Worm (Caenorhabditis elegans) whole organism, L2 larva: ENCODE data around the gene C29F9.12.

ENCODE experiments used
- C34F6.9 ChIP-seq: fragments of 150-350 bp; optimal IDR thresholded peaks from 2 replicates; lab custom pipeline; 2014; ENCODE audit warnings: missing biosample characterization, missing genetic modification characterization
- R02D3.7 ChIP-seq: fragments of 150-350 bp; optimal IDR thresholded peaks from 2 replicates; lab custom pipeline; 2014; ENCODE audit warnings: missing biosample characterization, missing genetic modification characterization
- Y55F3AM.14 ChIP-seq: fragments of 200-800 bp; sonication (Bioruptor generic); optimal IDR thresholded peaks from 2 replicates; lab custom pipeline; 2018; ENCODE audit warnings: mild to moderate bottlenecking, missing genetic modification characterization, missing compliant biosample characterization
- ZK546.5 ChIP-seq: sonication (generic microtip); optimal IDR thresholded peaks from 2 replicates; lab custom pipeline; 2017; ENCODE audit warnings: missing biosample characterization, missing genetic modification characterization
- alr-1 ChIP-seq: fragments of 150-350 bp; optimal IDR thresholded peaks from 2 replicates; lab custom pipeline; 2014; ENCODE audit warnings: missing biosample characterization, missing genetic modification characterization
- aly-2 ChIP-seq: fragments of 150-350 bp; optimal IDR thresholded peaks from 2 replicates; lab custom pipeline; 2014; ENCODE audit warnings: missing biosample characterization, missing genetic modification characterization
- ama-1 ChIP-seq: fragments of 150-350 bp; optimal IDR thresholded peaks from 2 replicates; lab custom pipeline; 2018; ENCODE audit warnings: inconsistent platforms
- blmp-1 ChIP-seq: sonication (generic microtip); optimal IDR thresholded peaks from 2 replicates; lab custom pipeline; 2017; ENCODE audit warnings: missing genetic modification characterization, mild to moderate bottlenecking, missing compliant biosample characterization, antibody characterized with exemption, moderate library complexity; ENCODE audit not compliant: insufficient read depth
- ceh-82 ChIP-seq: fragments of 150-350 bp; optimal IDR thresholded peaks from 2 replicates; lab custom pipeline; 2014; ENCODE audit warnings: missing biosample characterization, missing genetic modification characterization
- crh-2 ChIP-seq: sonication (generic microtip); optimal IDR thresholded peaks from 2 replicates; lab custom pipeline; 2017; ENCODE audit warnings: missing biosample characterization, missing genetic modification characterization
- dmd-4 ChIP-seq: sonication (generic microtip); optimal IDR thresholded peaks from 2 replicates; lab custom pipeline; 2017; ENCODE audit warnings: missing biosample characterization, missing genetic modification characterization
- egl-27 ChIP-seq: sonication (generic microtip); optimal IDR thresholded peaks from 3 replicates; lab custom pipeline; 2017; ENCODE audit warnings: missing biosample characterization, missing genetic modification reagents, missing genetic modification characterization
- elt-1 ChIP-seq: fragments of 150-350 bp; optimal IDR thresholded peaks from 2 replicates; lab custom pipeline; 2014; ENCODE audit warnings: missing biosample characterization, missing genetic modification characterization
- elt-3 ChIP-seq: sonication (generic microtip); optimal IDR thresholded peaks from 2 replicates; lab custom pipeline; 2017; ENCODE audit warnings: missing biosample characterization, missing genetic modification characterization
- fos-1 ChIP-seq: fragments of 150-350 bp; optimal IDR thresholded peaks from 2 replicates; lab custom pipeline; 2014; ENCODE audit warnings: missing biosample characterization, missing genetic modification characterization
- gmeb-1 ChIP-seq: fragments of 150-350 bp; optimal IDR thresholded peaks from 2 replicates; lab custom pipeline; 2014; ENCODE audit warnings: missing biosample characterization, missing genetic modification characterization
- lin-11 ChIP-seq: fragments of 150-350 bp; sonication (generic microtip); optimal IDR thresholded peaks from 2 replicates; lab custom pipeline; 2014; ENCODE audit warnings: missing biosample characterization, missing genetic modification characterization, inconsistent platforms, mixed read lengths
- lin-39 ChIP-seq: fragments of 150-350 bp; optimal IDR thresholded peaks from 2 replicates; lab custom pipeline; 2014; ENCODE audit warnings: missing biosample characterization, missing genetic modification reagents, missing genetic modification characterization
- lsy-2 ChIP-seq, 2 experiments: fragments of 150-350 bp in 1 of 2; sonication (generic microtip) in 1 of 2; optimal IDR thresholded peaks; 2 replicates each; lab custom pipeline; 2014 to 2017; ENCODE audit warnings: missing biosample characterization in 2 of 2, missing genetic modification characterization in 2 of 2
- mab-5 ChIP-seq: fragments of 150-350 bp; optimal IDR thresholded peaks from 2 replicates; lab custom pipeline; 2014; ENCODE audit warnings: missing biosample characterization, missing genetic modification characterization
- mbf-1 ChIP-seq: sonication (generic microtip); optimal IDR thresholded peaks from 2 replicates; lab custom pipeline; 2017; ENCODE audit warnings: missing biosample characterization, missing genetic modification characterization
- nhr-10 ChIP-seq: sonication (generic microtip); optimal IDR thresholded peaks from 2 replicates; lab custom pipeline; 2017; ENCODE audit warnings: missing biosample characterization, missing genetic modification characterization
- nhr-12 ChIP-seq: fragments of 150-350 bp; optimal IDR thresholded peaks from 2 replicates; lab custom pipeline; 2014; ENCODE audit warnings: missing biosample characterization, missing genetic modification characterization
- nhr-129 ChIP-seq: fragments of 150-350 bp; optimal IDR thresholded peaks from 2 replicates; lab custom pipeline; 2014; ENCODE audit warnings: missing biosample characterization, missing genetic modification characterization
- nhr-21 ChIP-seq: fragments of 150-350 bp; optimal IDR thresholded peaks from 2 replicates; lab custom pipeline; 2014; ENCODE audit warnings: missing biosample characterization, missing genetic modification characterization
- nhr-23 ChIP-seq: fragments of 150-350 bp; optimal IDR thresholded peaks from 2 replicates; lab custom pipeline; 2014; ENCODE audit warnings: missing biosample characterization, missing genetic modification reagents, missing genetic modification characterization
- nhr-237 ChIP-seq: fragments of 150-350 bp; optimal IDR thresholded peaks from 2 replicates; lab custom pipeline; 2014; ENCODE audit warnings: missing biosample characterization, missing genetic modification characterization
- nhr-25 ChIP-seq: fragments of 150-350 bp; sonication (generic microtip); optimal IDR thresholded peaks from 3 replicates; lab custom pipeline; 2014; ENCODE audit warnings: missing biosample characterization, missing genetic modification characterization
- nhr-6 ChIP-seq: fragments of 150-350 bp; optimal IDR thresholded peaks from 2 replicates; lab custom pipeline; 2014; ENCODE audit warnings: missing biosample characterization, missing genetic modification characterization
- nhr-77 ChIP-seq: fragments of 150-350 bp; optimal IDR thresholded peaks from 2 replicates; lab custom pipeline; 2014; ENCODE audit warnings: missing biosample characterization, missing genetic modification characterization
- peb-1 ChIP-seq: fragments of 150-350 bp; optimal IDR thresholded peaks from 2 replicates; lab custom pipeline; 2014; ENCODE audit warnings: missing biosample characterization, missing genetic modification characterization
- sem-4 ChIP-seq: fragments of 150-350 bp; optimal IDR thresholded peaks from 2 replicates; lab custom pipeline; 2014; ENCODE audit warnings: missing biosample characterization, missing genetic modification reagents, missing genetic modification characterization
- skn-1 ChIP-seq: sonication (generic microtip); optimal IDR thresholded peaks from 2 replicates; lab custom pipeline; 2017; ENCODE audit warnings: missing biosample characterization, missing genetic modification characterization
- sma-3 ChIP-seq: sonication (generic microtip); optimal IDR thresholded peaks from 2 replicates; lab custom pipeline; 2016; ENCODE audit warnings: missing genetic modification reagents, missing genetic modification characterization, missing compliant biosample characterization
- sma-9 ChIP-seq, 2 experiments: fragments of 150-350 bp in 1 of 2; sonication (generic microtip) in 1 of 2; optimal IDR thresholded peaks; 2 replicates each; lab custom pipeline; 2014 to 2016; ENCODE audit warnings: missing genetic modification characterization in 2 of 2, mild to moderate bottlenecking in 1 of 2, missing biosample characterization in 1 of 2, missing compliant biosample characterization in 1 of 2, missing genetic modification reagents in 1 of 2, moderate library complexity in 1 of 2
- snpc-4 ChIP-seq: fragments of 150-350 bp; optimal IDR thresholded peaks from 2 replicates; lab custom pipeline; 2014; ENCODE audit warnings: missing biosample characterization, missing genetic modification characterization
- unc-39 ChIP-seq: fragments of 150-350 bp; optimal IDR thresholded peaks from 2 replicates; lab custom pipeline; 2014; ENCODE audit warnings: missing biosample characterization, missing genetic modification characterization
- unc-55 ChIP-seq: fragments of 150-350 bp; sonication (generic microtip); optimal IDR thresholded peaks from 3 replicates; lab custom pipeline; 2014; ENCODE audit warnings: missing biosample characterization, missing genetic modification reagents, missing genetic modification characterization
- ztf-1 ChIP-seq: fragments of 200-800 bp; sonication (Bioruptor generic); conservative IDR thresholded peaks from 2 replicates; pipeline ENCODE4 v1.3.6; 2022; ENCODE audit warnings: missing genetic modification characterization, missing compliant biosample characterization
- ztf-11 ChIP-seq: sonication (generic microtip); optimal IDR thresholded peaks from 2 replicates; lab custom pipeline; 2017; ENCODE audit warnings: missing biosample characterization, missing genetic modification characterization
- ztf-4 ChIP-seq: fragments of 150-350 bp; optimal IDR thresholded peaks from 2 replicates; lab custom pipeline; 2014; ENCODE audit warnings: missing biosample characterization, missing genetic modification characterization

The C29F9.12 gene

ce11 chrIII:159665-160064 lies 37.8 kb upstream of the C29F9.12 start:
- TF ChIP-seq aly-2, result no peak
- TF ChIP-seq R02D3.7 (tag; lab: Kevin White, UChicago), result no peak
- no peak for TF ChIP-seq mbf-1 (tag; lab: Kevin White, UChicago)
- TF ChIP-seq lsy-2 (tag; optimal IDR thresholded peaks at IDR 0.05; lab: Kevin White, UChicago), result no peak
- no peak for TF ChIP-seq lin-39 (tag; lab: Kevin White, UChicago)
- no peak for TF ChIP-seq alr-1 (tag; lab: Kevin White, UChicago)
- TF ChIP-seq mab-5 (tag; lab: Kevin White, UChicago), result no peak
- TF ChIP-seq elt-3 (tag; lab: Kevin White, UChicago), result no peak

ce11 chrIII:159149-159548 lies 37.3 kb upstream of the C29F9.12 start:
- TF ChIP-seq crh-2 (tag; lab: Kevin White, UChicago) (no peak), ztf-4 (tag; lab: Kevin White, UChicago) (no peak), aly-2 (no peak), lin-39 (tag; lab: Kevin White, UChicago) (no peak)

ce11 chrIII:157980-158379 lies 36.1 kb upstream of the C29F9.12 start:
- TF ChIP-seq skn-1 (tag; lab: Kevin White, UChicago) (no peak), egl-27 (tag; lab: Kevin White, UChicago) (no peak), nhr-237 (tag; lab: Kevin White, UChicago) (no peak), ztf-1 (GFP tag; lab: Robert Waterston, UW) (no peak), nhr-25 (no peak), nhr-12 (no peak), crh-2 (tag; lab: Kevin White, UChicago) (no peak), lin-39 (tag; lab: Kevin White, UChicago) (no peak), nhr-21 (tag; lab: Kevin White, UChicago) (no peak)

- TF ChIP-seq nhr-6 (tag; lab: Kevin White, UChicago) (no peak), C34F6.9 (no peak), crh-2 (tag; lab: Kevin White, UChicago) (no peak), nhr-21 (tag; lab: Kevin White, UChicago) (no peak), ztf-11 (tag; lab: Kevin White, UChicago) (no peak), dmd-4 (no peak), lin-39 (tag; lab: Kevin White, UChicago) (no peak), nhr-23 (tag; lab: Kevin White, UChicago) (no peak)
Measured at ce11 chrIII:156645-157044, 34.8 kb upstream of the C29F9.12 start, which contains the start of the genes zig-13 and ver-1. Gene zig-13 (minus strand): TSS chrIII:156745. Gene ver-1 (plus strand): TSS chrIII:156824.

- no peak for TF ChIP-seq Y55F3AM.14 (GFP tag; lab: Kevin White, UChicago)
- no peak for TF ChIP-seq ceh-82 (tag; lab: Kevin White, UChicago)
- peak; percentile 71 for TF ChIP-seq crh-2 (tag; lab: Kevin White, UChicago)
- TF ChIP-seq sma-9 (GFP tag; optimal IDR thresholded peaks at IDR 0.05; lab: Kevin White, UChicago), result peak; percentile 72
- no peak for TF ChIP-seq sma-9 (tag; optimal IDR thresholded peaks at IDR 0.05; lab: Kevin White, UChicago)
- peak; percentile 34 for TF ChIP-seq skn-1 (tag; lab: Kevin White, UChicago)
- peak; percentile 61 for TF ChIP-seq gmeb-1 (tag; lab: Kevin White, UChicago)
- TF ChIP-seq nhr-12, result no peak
- TF ChIP-seq fos-1 (tag; lab: Kevin White, UChicago), result peak; percentile 100
- TF ChIP-seq sma-3 (GFP tag; lab: Kevin White, UChicago), result peak; percentile 17
- no peak for TF ChIP-seq ama-1
- TF ChIP-seq nhr-10 (tag; lab: Kevin White, UChicago), result no peak
- TF ChIP-seq egl-27 (tag; lab: Kevin White, UChicago), result peak; percentile 55
Measured at ce11 chrIII:154168-154567, 32.3 kb upstream of the C29F9.12 start.

- TF ChIP-seq elt-1 (tag; lab: Kevin White, UChicago) (no peak), ztf-4 (tag; lab: Kevin White, UChicago) (no peak), lin-39 (tag; lab: Kevin White, UChicago) (no peak), snpc-4 (tag; lab: Kevin White, UChicago) (no peak), unc-55 (GFP tag; lab: Kevin White, UChicago) (no peak), blmp-1 (tag; lab: Kevin White, UChicago) (no peak), nhr-77 (tag; lab: Kevin White, UChicago) (no peak), ceh-82 (tag; lab: Kevin White, UChicago) (no peak), nhr-12 (no peak), lsy-2 (tag; optimal IDR thresholded peaks at IDR 0.05; lab: Kevin White, UChicago) (no peak), lin-11 (no peak), nhr-25 (no peak), alr-1 (tag; lab: Kevin White, UChicago) (no peak), nhr-129 (tag; lab: Kevin White, UChicago) (no peak), sem-4 (tag; lab: Kevin White, UChicago) (no peak), peb-1 (tag; lab: Kevin White, UChicago) (no peak), unc-39 (no peak), ZK546.5 (tag; lab: Kevin White, UChicago) (no peak), skn-1 (tag; lab: Kevin White, UChicago) (no peak)
Measured at ce11 chrIII:151084-151483, 29.3 kb upstream of the C29F9.12 start.
